Worm (Caenorhabditis elegans) whole organism, early embryonic: ENCODE results near the gene dre-1.

Experiments used
- B0310.2 ChIP-seq: sonication (generic microtip); optimal IDR thresholded peaks from 2 replicates; lab custom pipeline; 2016; ENCODE audit warnings: mild to moderate bottlenecking, missing genetic modification characterization, missing compliant biosample characterization
- F13C5.2 ChIP-seq: sonication (generic microtip); optimal IDR thresholded peaks from 2 replicates; lab custom pipeline; 2017; ENCODE audit warnings: mild to moderate bottlenecking, missing genetic modification characterization, inconsistent platforms, missing compliant biosample characterization
- aly-1 ChIP-seq: sonication (generic microtip); optimal IDR thresholded peaks from 2 replicates; lab custom pipeline; 2016; ENCODE audit warnings: missing genetic modification characterization, missing compliant biosample characterization
- ama-1 ChIP-seq: fragments of 150-350 bp; optimal IDR thresholded peaks from 2 replicates; lab custom pipeline; 2014
- ceh-13 ChIP-seq: fragments of 200-800 bp; sonication (Bioruptor generic); optimal IDR thresholded peaks from 2 replicates; lab custom pipeline; 2018; ENCODE audit warnings: mild to moderate bottlenecking, missing genetic modification characterization, missing compliant biosample characterization
- ceh-36 ChIP-seq: sonication (generic microtip); optimal IDR thresholded peaks from 2 replicates; lab custom pipeline; 2016; ENCODE audit warnings: missing genetic modification characterization, inconsistent platforms, missing compliant biosample characterization
- ets-7 ChIP-seq: sonication (generic microtip); optimal IDR thresholded peaks from 2 replicates; lab custom pipeline; 2016; ENCODE audit warnings: missing genotype, missing genetic modification characterization, missing compliant biosample characterization
- flt-1 ChIP-seq: fragments of 200-800 bp; sonication (Bioruptor generic); IDR thresholded peaks from 2 replicates; pipeline ENCODE4 v1.3.6; 2022; ENCODE audit warnings: missing genetic modification characterization, missing compliant biosample characterization
- hmbx-1 ChIP-seq: sonication (generic microtip); optimal IDR thresholded peaks from 2 replicates; lab custom pipeline; 2016; ENCODE audit warnings: mild to moderate bottlenecking, missing genetic modification characterization, missing compliant biosample characterization
- hmg-4 ChIP-seq: fragments of 200-800 bp; sonication (Bioruptor generic); optimal IDR thresholded peaks from 2 replicates; lab custom pipeline; 2018; ENCODE audit warnings: mild to moderate bottlenecking, missing genetic modification characterization, missing compliant biosample characterization
- hnd-1 ChIP-seq: sonication (generic microtip); optimal IDR thresholded peaks from 2 replicates; lab custom pipeline; 2016; ENCODE audit warnings: missing genetic modification characterization, missing compliant biosample characterization
- pes-1 ChIP-seq: fragments of 200-800 bp; sonication (Bioruptor generic); IDR thresholded peaks from 2 replicates; pipeline ENCODE4 v1.3.6; 2022; ENCODE audit warnings: missing genetic modification reagents, missing genetic modification characterization, missing compliant biosample characterization
- scrt-1 ChIP-seq: fragments of 200-800 bp; sonication (Bioruptor generic); IDR thresholded peaks from 2 replicates; pipeline ENCODE4 v1.3.6; 2022; ENCODE audit warnings: missing genetic modification characterization, missing compliant biosample characterization
- sea-1 ChIP-seq: fragments of 200-800 bp; sonication (Bioruptor generic); conservative IDR thresholded peaks from 2 replicates; pipeline ENCODE4 v1.3.6; 2022; ENCODE audit warnings: missing genetic modification characterization, missing compliant biosample characterization
- tbx-11 ChIP-seq: fragments of 200-800 bp; sonication (Bioruptor generic); IDR thresholded peaks from 2 replicates; pipeline ENCODE4 v1.3.6; 2022; ENCODE audit warnings: missing genetic modification characterization, missing compliant biosample characterization
- tbx-37 ChIP-seq: fragments of 200-800 bp; sonication (Bioruptor generic); conservative IDR thresholded peaks from 2 replicates; pipeline ENCODE4 v1.3.6; 2022; ENCODE audit warnings: missing genetic modification reagents, missing genetic modification characterization, missing compliant biosample characterization
- tra-4 ChIP-seq: sonication (generic microtip); optimal IDR thresholded peaks from 2 replicates; lab custom pipeline; 2017; ENCODE audit warnings: missing genetic modification characterization, missing compliant biosample characterization

dre-1 gene

DNA sequence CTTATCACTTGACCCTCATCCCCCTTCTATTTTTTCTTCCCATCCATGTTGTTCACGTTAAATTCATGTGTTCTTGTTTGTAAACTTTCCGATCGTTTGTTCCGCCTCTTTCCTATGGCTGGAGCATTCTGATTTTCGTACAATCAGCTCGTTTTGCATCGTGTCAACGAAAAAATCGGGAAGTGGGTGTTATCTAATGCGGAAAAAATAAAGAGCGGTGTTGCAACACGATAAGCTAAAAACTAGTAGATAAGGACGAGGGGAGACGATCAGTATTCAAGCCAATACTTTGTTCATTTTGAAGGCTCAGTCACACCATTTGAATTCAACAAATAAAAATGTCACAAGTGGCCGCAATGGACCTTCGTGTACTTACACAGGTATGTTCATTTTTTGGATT, 21.5 kb downstream of the dre-1 start, which contains the start of gene acs-1:
acs-1 (plus strand) TSS at position 233 of the 400 bp plus-strand sequence.
- no peak for TF ChIP-seq hmg-4 (GFP tag; lab: Kevin White, UChicago)
- no peak for TF ChIP-seq ceh-36 (tag; lab: Kevin White, UChicago)

DNA sequence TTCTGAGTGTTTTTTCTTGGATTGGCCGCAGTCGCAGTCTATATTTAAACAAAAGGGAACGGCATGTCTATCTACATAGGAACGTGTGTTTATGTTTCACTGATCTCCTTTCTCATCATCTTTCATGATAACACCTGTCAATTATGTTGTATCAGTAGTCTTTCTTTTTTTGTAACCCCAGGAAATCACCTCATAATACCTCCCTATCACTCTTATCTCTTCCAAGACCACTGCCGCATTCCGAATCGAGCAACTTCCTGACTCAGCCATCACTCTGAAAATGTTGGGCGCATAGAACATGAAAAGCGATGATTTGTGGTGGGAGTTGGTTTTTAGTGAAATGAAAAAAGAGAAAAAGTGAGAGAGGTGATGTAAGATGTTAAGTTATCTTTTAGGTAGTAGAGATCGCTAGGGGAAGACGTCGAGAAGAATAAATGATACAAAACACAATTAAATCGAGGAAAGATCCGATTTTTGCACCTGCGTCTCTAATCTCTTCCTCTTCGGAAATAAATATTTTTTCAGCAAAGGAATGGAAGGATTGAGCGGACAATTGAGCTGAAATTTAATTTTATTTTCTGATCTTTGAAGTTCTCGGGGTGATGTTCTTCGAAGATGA, 23.3 kb downstream of the dre-1 start:
- TF ChIP-seq tbx-37 (GFP tag; lab: Robert Waterston, UW): no peak
- TF ChIP-seq hnd-1 (tag; lab: Kevin White, UChicago): no peak
- TF ChIP-seq hmg-4 (GFP tag; lab: Kevin White, UChicago): no peak
- no peak for TF ChIP-seq ceh-36 (tag; lab: Kevin White, UChicago)
- no peak for TF ChIP-seq pes-1 (GFP tag; lab: Robert Waterston, UW)
- no peak for TF ChIP-seq tbx-11 (GFP tag; lab: Robert Waterston, UW)
- TF ChIP-seq F13C5.2 (tag; lab: Kevin White, UChicago): no peak
- TF ChIP-seq scrt-1: no peak
- TF ChIP-seq tra-4 (tag; lab: Kevin White, UChicago): no peak
- no peak for TF ChIP-seq hmbx-1 (tag; lab: Kevin White, UChicago)
- TF ChIP-seq flt-1: no peak
- TF ChIP-seq aly-1 (tag; lab: Kevin White, UChicago): no peak
- no peak for TF ChIP-seq sea-1
- no peak for TF ChIP-seq ets-7
- no peak for TF ChIP-seq ama-1 (lab: Kevin White, UChicago)
- TF ChIP-seq B0310.2 (tag; lab: Kevin White, UChicago): no peak
- TF ChIP-seq ceh-13 (GFP tag; lab: Kevin White, UChicago): no peak

DNA sequence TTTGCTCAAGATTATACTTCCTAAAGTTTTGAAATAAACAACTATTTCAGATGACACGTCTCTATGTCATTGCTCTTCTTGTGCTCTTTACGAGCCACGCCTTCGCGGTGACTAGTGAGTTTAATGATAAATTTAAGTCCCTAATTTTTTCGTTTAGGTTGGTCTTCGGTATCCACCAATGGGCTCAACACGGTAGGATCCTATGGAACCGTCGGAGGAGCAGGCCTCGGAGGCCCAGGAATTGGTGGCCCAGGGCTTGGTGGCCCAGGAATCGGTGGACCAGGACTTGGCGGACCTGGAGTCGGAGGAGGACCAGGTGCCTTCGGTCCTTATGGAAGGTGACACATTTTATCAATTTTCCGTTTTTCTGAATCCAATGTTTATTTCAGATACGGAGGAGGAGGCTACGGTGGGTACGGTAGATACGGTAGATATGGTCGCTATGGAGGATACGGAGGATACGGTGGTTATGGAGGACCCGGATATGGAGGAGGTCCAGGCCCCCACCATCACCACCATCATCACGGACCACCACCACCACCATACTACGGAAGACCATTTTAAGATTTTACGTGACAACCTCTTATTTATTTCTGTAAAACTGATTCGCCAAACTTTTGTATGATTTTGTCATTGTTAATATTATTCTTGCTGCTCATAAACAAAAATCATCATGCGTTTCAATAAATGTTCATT, 25.8 kb downstream of the dre-1 start, which contains the start of the genes F46E10.2 and F46E10.18:
F46E10.2 (plus strand) TSS at position 51 of the 696 bp plus-strand sequence.
F46E10.18 (plus strand) TSS at position 646 of the 696 bp plus-strand sequence.
- TF ChIP-seq F13C5.2 (tag; lab: Kevin White, UChicago): no peak
- no peak for TF ChIP-seq tra-4 (tag; lab: Kevin White, UChicago)
- TF ChIP-seq sea-1: no peak
- TF ChIP-seq ceh-13 (GFP tag; lab: Kevin White, UChicago): no peak
- no peak for TF ChIP-seq tbx-37 (GFP tag; lab: Robert Waterston, UW)
- no peak for TF ChIP-seq flt-1
- TF ChIP-seq aly-1 (tag; lab: Kevin White, UChicago): no peak

DNA sequence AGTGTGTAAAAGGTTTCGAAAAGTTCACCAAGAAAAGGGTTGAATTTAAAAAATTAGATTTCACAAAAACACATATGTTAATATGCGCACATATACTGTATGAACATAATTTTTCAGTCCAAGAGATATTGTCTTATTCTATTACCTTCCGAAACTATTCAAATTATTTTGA, 28.2 kb downstream of the dre-1 start, which contains the start of gene F46E10.3:
F46E10.3 (plus strand) TSS at position 73 of the 172 bp plus-strand sequence.
- no peak for TF ChIP-seq pes-1 (GFP tag; lab: Robert Waterston, UW)
- TF ChIP-seq ceh-36 (tag; lab: Kevin White, UChicago): no peak
- no peak for TF ChIP-seq tbx-37 (GFP tag; lab: Robert Waterston, UW)
- TF ChIP-seq scrt-1: no peak
- no peak for TF ChIP-seq aly-1 (tag; lab: Kevin White, UChicago)
- no peak for TF ChIP-seq ets-7
- no peak for TF ChIP-seq hmbx-1 (tag; lab: Kevin White, UChicago)
- no peak for TF ChIP-seq tbx-11 (GFP tag; lab: Robert Waterston, UW)
- TF ChIP-seq F13C5.2 (tag; lab: Kevin White, UChicago): no peak

DNA sequence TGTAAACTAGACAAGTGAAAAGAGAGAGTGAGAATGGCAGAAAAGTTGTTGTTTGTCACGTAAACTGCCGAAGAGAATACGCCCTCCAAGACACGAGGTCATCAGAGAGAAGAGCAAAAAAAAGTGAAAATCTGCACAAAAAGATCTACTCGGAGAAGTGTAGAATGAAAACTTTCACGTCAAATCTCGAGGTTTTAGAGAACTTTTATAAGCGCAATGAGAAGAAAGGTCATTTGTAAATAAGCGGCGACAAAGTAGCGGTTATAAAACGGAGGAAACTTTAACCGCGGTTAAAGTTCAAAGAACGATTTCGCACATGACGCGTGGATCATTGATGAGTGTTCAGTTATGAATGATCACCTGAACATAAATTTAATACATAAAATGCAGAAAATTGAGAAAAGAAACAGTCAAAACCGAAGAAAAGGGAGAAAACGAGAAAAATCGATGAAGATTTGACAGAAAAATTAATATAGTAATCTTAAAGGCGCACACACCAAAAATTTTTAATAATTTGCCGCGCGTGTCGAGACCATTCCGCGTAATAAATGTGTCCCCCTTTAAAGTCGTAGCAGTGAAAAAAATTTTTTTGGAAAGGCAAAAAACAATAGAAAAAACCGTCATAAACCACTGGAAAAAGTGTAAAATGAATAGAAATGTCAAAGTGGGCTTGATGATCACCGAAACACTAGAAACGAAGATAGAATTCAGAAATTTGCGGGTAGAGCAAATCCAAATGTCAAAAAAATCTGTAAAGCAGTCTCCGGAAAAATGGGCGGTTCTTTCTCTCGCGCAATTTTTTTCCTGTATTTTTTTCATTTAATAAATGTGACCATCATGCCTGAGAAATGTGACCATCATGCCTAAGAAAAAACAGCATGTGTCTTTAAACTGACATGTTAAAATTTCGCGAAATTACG, 28.7 kb downstream of the dre-1 start:
- TF ChIP-seq hmbx-1 (tag; lab: Kevin White, UChicago) (no peak), ama-1 (lab: Kevin White, UChicago) (no peak), pes-1 (GFP tag; lab: Robert Waterston, UW) (no peak), flt-1 (no peak), hmg-4 (GFP tag; lab: Kevin White, UChicago) (no peak), ets-7 (no peak), ceh-36 (tag; lab: Kevin White, UChicago) (no peak)

DNA sequence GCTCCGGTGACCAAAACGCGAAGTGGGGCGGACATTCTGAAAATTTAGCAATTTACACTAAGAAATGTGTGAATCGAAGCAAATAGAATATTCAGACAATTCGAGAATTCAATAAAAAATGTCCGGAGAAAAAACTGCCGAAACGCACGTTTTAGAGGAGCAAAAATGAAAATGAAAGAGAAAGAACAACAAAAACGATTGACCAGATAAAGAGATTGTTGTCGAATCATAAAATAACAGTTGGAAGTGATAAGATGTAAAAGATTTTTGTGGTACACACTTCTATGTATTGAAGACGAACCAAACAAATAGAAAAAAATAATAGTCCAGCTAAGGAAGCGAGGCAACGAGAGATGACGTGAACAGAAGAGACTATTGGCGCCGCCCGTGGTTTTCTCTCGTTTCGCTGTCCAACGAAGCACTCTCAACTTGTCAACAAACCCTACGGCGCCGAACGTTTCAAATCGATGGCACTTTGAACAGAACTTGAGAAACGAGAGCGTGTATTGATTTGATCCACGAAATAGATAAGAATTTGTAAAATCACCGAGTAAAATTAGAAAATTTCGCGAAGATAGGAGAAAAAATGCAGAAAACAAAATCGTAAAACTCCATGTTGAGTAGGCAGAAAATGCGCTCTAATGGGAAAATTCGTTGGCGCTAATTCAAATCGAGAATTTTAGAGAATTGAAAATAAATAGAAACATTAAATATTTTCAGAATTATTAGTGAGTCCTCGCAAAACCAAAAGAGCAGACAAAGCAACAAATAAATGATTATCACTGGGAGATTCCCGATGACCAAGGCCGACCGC, 29.6 kb downstream of the dre-1 start, which contains the start of gene mdh-1:
mdh-1 (minus strand) TSS at position 36 of the 814 bp plus-strand sequence.
- TF ChIP-seq flt-1: no peak
- no peak for TF ChIP-seq F13C5.2 (tag; lab: Kevin White, UChicago)
- TF ChIP-seq scrt-1: no peak
- no peak for TF ChIP-seq hnd-1 (tag; lab: Kevin White, UChicago)
- no peak for TF ChIP-seq tra-4 (tag; lab: Kevin White, UChicago)
- TF ChIP-seq pes-1 (GFP tag; lab: Robert Waterston, UW): no peak
- TF ChIP-seq sea-1: no peak
- TF ChIP-seq hmbx-1 (tag; lab: Kevin White, UChicago): no peak
- no peak for TF ChIP-seq ceh-36 (tag; lab: Kevin White, UChicago)
- no peak for TF ChIP-seq aly-1 (tag; lab: Kevin White, UChicago)
- TF ChIP-seq ets-7: no peak
- TF ChIP-seq hmg-4 (GFP tag; lab: Kevin White, UChicago): no peak
- no peak for TF ChIP-seq ceh-13 (GFP tag; lab: Kevin White, UChicago)
- TF ChIP-seq tbx-11 (GFP tag; lab: Robert Waterston, UW): no peak
